Fruit fly (Drosophila melanogaster) whole organism, embryonic: ENCODE results near the gene CG5180.

ENCODE experiments used
- ATbp ChIP-seq: fragments of 200-800 bp; sonication (Bioruptor generic); optimal IDR thresholded peaks from 2 replicates; lab custom pipeline; 2017; ENCODE audit warnings: missing biosample characterization, mild to moderate bottlenecking, missing genetic modification characterization, missing genetic modification reagents
- CG10209 ChIP-seq: fragments of 200-800 bp; sonication (Bioruptor generic); optimal IDR thresholded peaks from 3 replicates; lab custom pipeline; 2017; ENCODE audit warnings: missing biosample characterization, mild to moderate bottlenecking, missing genetic modification characterization, missing genetic modification reagents
- CG1024 ChIP-seq: fragments of 200-800 bp; sonication (Bioruptor generic); IDR thresholded peaks from 2 replicates; pipeline ENCODE4 v1.3.6; 2022; ENCODE audit warnings: missing biosample characterization, missing genetic modification characterization
- CG10366 ChIP-seq: fragments of 200-800 bp; sonication (Bioruptor generic); IDR thresholded peaks from 2 replicates; pipeline ENCODE4 v1.3.6; 2022; ENCODE audit warnings: missing biosample characterization, missing genetic modification characterization
- CG10565 ChIP-seq: fragments of 200-800 bp; sonication (Bioruptor generic); optimal IDR thresholded peaks from 3 replicates; lab custom pipeline; 2016; ENCODE audit warnings: missing biosample characterization, mild to moderate bottlenecking, missing genetic modification characterization
- CG11085 ChIP-seq: fragments of 200-800 bp; sonication (Bioruptor generic); IDR thresholded peaks from 2 replicates; pipeline ENCODE4 v1.3.6; 2022; ENCODE audit warnings: missing biosample characterization, missing genetic modification characterization
- CG11247 ChIP-seq: fragments of 200-800 bp; sonication (Bioruptor generic); IDR thresholded peaks from 2 replicates; pipeline ENCODE4 v1.3.6; 2022; ENCODE audit warnings: missing biosample characterization, missing genetic modification characterization
- CG13624 ChIP-seq: fragments of 200-800 bp; sonication (Bioruptor generic); optimal IDR thresholded peaks from 2 replicates; lab custom pipeline; 2016; ENCODE audit warnings: missing biosample characterization, missing genetic modification characterization
- CG14050 ChIP-seq: fragments of 200-800 bp; sonication (Bioruptor generic); IDR thresholded peaks from 3 replicates; pipeline ENCODE4 v1.3.6; 2022; ENCODE audit warnings: missing biosample characterization, missing genetic modification characterization
- CG15514 ChIP-seq: fragments of 200-800 bp; sonication (Bioruptor generic); optimal IDR thresholded peaks from 3 replicates; lab custom pipeline; 2017; ENCODE audit warnings: missing biosample characterization, missing genetic modification characterization, mild to moderate bottlenecking, moderate library complexity, missing genetic modification reagents
- CG17568 ChIP-seq: fragments of 200-800 bp; sonication (Bioruptor generic); optimal IDR thresholded peaks from 2 replicates; lab custom pipeline; 2018; ENCODE audit warnings: missing biosample characterization, mild to moderate bottlenecking, missing genetic modification characterization, moderate library complexity
- CG1832 ChIP-seq: fragments of 200-800 bp; sonication (Bioruptor generic); optimal IDR thresholded peaks from 2 replicates; lab custom pipeline; 2017; ENCODE audit warnings: missing biosample characterization, mild to moderate bottlenecking, missing genetic modification characterization, inconsistent platforms
- CG18764 ChIP-seq: fragments of 200-800 bp; sonication (Bioruptor generic); optimal IDR thresholded peaks from 3 replicates; lab custom pipeline; 2016; ENCODE audit warnings: missing biosample characterization, missing genetic modification characterization
- CG2202 ChIP-seq: fragments of 200-800 bp; sonication (Bioruptor generic); optimal IDR thresholded peaks from 2 replicates; lab custom pipeline; 2018; ENCODE audit warnings: missing biosample characterization, mild to moderate bottlenecking, missing genetic modification characterization
- CG2712 ChIP-seq: fragments of 200-800 bp; optimal IDR thresholded peaks from 3 replicates; lab custom pipeline; 2019; ENCODE audit warnings: missing biosample characterization, mild to moderate bottlenecking, missing genetic modification characterization, moderate library complexity
- CG3847 ChIP-seq: fragments of 200-800 bp; sonication (Bioruptor generic); IDR thresholded peaks from 2 replicates; pipeline ENCODE4 v1.3.6; 2022; ENCODE audit warnings: missing biosample characterization, missing genetic modification characterization
- CG4360 ChIP-seq: fragments of 200-800 bp; sonication (Bioruptor generic); IDR thresholded peaks from 2 replicates; pipeline ENCODE4 v1.3.6; 2022; ENCODE audit warnings: missing biosample characterization, missing genetic modification characterization
- CG4404 ChIP-seq: fragments of 200-800 bp; sonication (Bioruptor generic); IDR thresholded peaks from 2 replicates; pipeline ENCODE4 v1.3.6; 2022; ENCODE audit warnings: missing biosample characterization, missing genetic modification characterization
- CG4854 ChIP-seq: fragments of 200-800 bp; sonication (Bioruptor generic); optimal IDR thresholded peaks from 2 replicates; lab custom pipeline; 2016; ENCODE audit warnings: missing biosample characterization, missing genetic modification characterization, inconsistent platforms
- CG6654 ChIP-seq: fragments of 200-800 bp; sonication (Bioruptor generic); optimal IDR thresholded peaks from 2 replicates; lab custom pipeline; 2017; ENCODE audit warnings: missing biosample characterization, mild to moderate bottlenecking, missing genetic modification characterization
- CG9437 ChIP-seq: fragments of 200-800 bp; sonication (Bioruptor generic); optimal IDR thresholded peaks from 2 replicates; lab custom pipeline; 2018; ENCODE audit warnings: missing biosample characterization, mild to moderate bottlenecking, missing genetic modification characterization
- CG9817 ChIP-seq: fragments of 200-800 bp; sonication (Bioruptor generic); optimal IDR thresholded peaks from 2 replicates; lab custom pipeline; 2018; ENCODE audit warnings: missing biosample characterization, mild to moderate bottlenecking, missing genetic modification characterization, moderate library complexity
- Dip3 ChIP-seq: fragments of 200-800 bp; sonication (Bioruptor generic); optimal IDR thresholded peaks from 3 replicates; lab custom pipeline; 2016; ENCODE audit warnings: missing biosample characterization, missing genetic modification characterization
- Drgx ChIP-seq: fragments of 200-800 bp; sonication (Bioruptor generic); IDR thresholded peaks from 2 replicates; pipeline ENCODE4 v1.3.6; 2022; ENCODE audit warnings: missing biosample characterization, missing genetic modification characterization
- Gug ChIP-seq: fragments of 200-800 bp; sonication (Bioruptor generic); IDR thresholded peaks from 4 replicates; pipeline ENCODE4 v1.3.6; 2022; ENCODE audit warnings: missing biosample characterization, missing genetic modification characterization
- H15 ChIP-seq: fragments of 200-800 bp; sonication (Bioruptor generic); IDR thresholded peaks from 3 replicates; pipeline ENCODE4 v1.3.6; 2022; ENCODE audit warnings: missing biosample characterization, missing genetic modification characterization
- HLH3B ChIP-seq: fragments of 200-800 bp; sonication (Bioruptor generic); IDR thresholded peaks from 2 replicates; pipeline ENCODE4 v1.3.6; 2022; ENCODE audit warnings: missing biosample characterization, missing genetic modification characterization
- Med ChIP-seq: fragments of 200-800 bp; sonication (Bioruptor generic); peaks from one replicate; lab custom pipeline; 2016; ENCODE audit warnings: missing biosample characterization, missing genetic modification characterization, mild to moderate bottlenecking, inconsistent platforms, moderate library complexity
- Nf-YA ChIP-seq: fragments of 200-800 bp; sonication (Bioruptor generic); IDR thresholded peaks from 2 replicates; pipeline ENCODE4 v1.3.6; 2022; ENCODE audit warnings: missing biosample characterization, missing genetic modification characterization
- NfI ChIP-seq: fragments of 200-800 bp; sonication (Bioruptor generic); optimal IDR thresholded peaks from 3 replicates; lab custom pipeline; 2018; ENCODE audit warnings: missing biosample characterization, mild to moderate bottlenecking, missing genetic modification characterization, moderate library complexity
- Pdp1 ChIP-seq, 2 experiments: fragments of 200-800 bp; sonication (Bioruptor generic); optimal IDR thresholded peaks; 3 replicates each; lab custom pipeline; 2016; ENCODE audit warnings: missing biosample characterization in 2 of 2, missing genetic modification characterization in 2 of 2, mild to moderate bottlenecking in 1 of 2, moderate library complexity in 1 of 2
- Poxn ChIP-seq: fragments of 200-800 bp; sonication (Bioruptor generic); IDR thresholded peaks from 2 replicates; pipeline ENCODE4 v1.3.6; 2022; ENCODE audit warnings: missing biosample characterization, missing genetic modification characterization
- Side ChIP-seq: fragments of 200-800 bp; sonication (Bioruptor generic); optimal IDR thresholded peaks from 2 replicates; lab custom pipeline; 2016; ENCODE audit warnings: missing biosample characterization, missing genetic modification characterization
- Xrp1 ChIP-seq: fragments of 200-800 bp; sonication (Bioruptor generic); IDR thresholded peaks from 2 replicates; pipeline ENCODE4 v1.3.6; 2022; ENCODE audit warnings: missing biosample characterization, missing genetic modification characterization
- bsh ChIP-seq, 2 experiments: fragments of 200-800 bp; sonication (Bioruptor generic); optimal IDR thresholded peaks; 2 replicates each; lab custom pipeline; 2017 to 2018; ENCODE audit warnings: mild to moderate bottlenecking in 2 of 2, missing biosample characterization in 2 of 2, missing genetic modification characterization in 2 of 2, moderate library complexity in 1 of 2
- dysf ChIP-seq: fragments of 200-800 bp; sonication (Bioruptor generic); IDR thresholded peaks from 3 replicates; pipeline ENCODE4 v1.3.6; 2022; ENCODE audit warnings: missing biosample characterization, missing genetic modification characterization
- gcm ChIP-seq: fragments of 200-800 bp; sonication (Bioruptor generic); optimal IDR thresholded peaks from 2 replicates; lab custom pipeline; 2019; ENCODE audit warnings: missing biosample characterization, mild to moderate bottlenecking, missing genetic modification characterization, moderate library complexity
- gem ChIP-seq: fragments of 200-800 bp; sonication (Bioruptor generic); optimal IDR thresholded peaks from 2 replicates; lab custom pipeline; 2019; ENCODE audit warnings: missing biosample characterization, mild to moderate bottlenecking, missing genetic modification characterization, moderate library complexity
- gt ChIP-seq: fragments of 200-800 bp; sonication (Bioruptor generic); IDR thresholded peaks from 2 replicates; pipeline ENCODE4 v1.3.6; 2022; ENCODE audit warnings: missing biosample characterization, missing genetic modification characterization
- jing ChIP-seq: fragments of 200-800 bp; sonication (Bioruptor generic); optimal IDR thresholded peaks from 2 replicates; lab custom pipeline; 2018; ENCODE audit warnings: missing biosample characterization, mild to moderate bottlenecking, missing genetic modification characterization
- kay ChIP-seq: fragments of 200-800 bp; sonication (Bioruptor generic); optimal IDR thresholded peaks from 2 replicates; lab custom pipeline; 2016; ENCODE audit warnings: missing biosample characterization, missing genetic modification characterization
- klu ChIP-seq: fragments of 200-800 bp; sonication (Bioruptor generic); IDR thresholded peaks from 2 replicates; pipeline ENCODE4 v1.3.6; 2022; ENCODE audit warnings: missing biosample characterization, missing genetic modification characterization
- lilli ChIP-seq: fragments of 200-800 bp; sonication (Bioruptor generic); optimal IDR thresholded peaks from 3 replicates; lab custom pipeline; 2016; ENCODE audit warnings: missing biosample characterization, missing genetic modification characterization
- pho ChIP-seq: fragments of 200-800 bp; sonication (Bioruptor generic); optimal IDR thresholded peaks from 2 replicates; lab custom pipeline; 2016; ENCODE audit warnings: missing biosample characterization, missing genetic modification characterization
- slbo ChIP-seq: fragments of 200-800 bp; sonication (Bioruptor generic); IDR thresholded peaks from 2 replicates; pipeline ENCODE4 v1.3.6; 2022; ENCODE audit warnings: missing biosample characterization, missing genetic modification characterization
- tgo ChIP-seq: fragments of 200-800 bp; sonication (Bioruptor generic); IDR thresholded peaks from 3 replicates; pipeline ENCODE4 v1.3.6; 2022; ENCODE audit warnings: missing biosample characterization, missing genetic modification characterization
- ttk ChIP-seq: fragments of 200-800 bp; sonication (Bioruptor generic); IDR thresholded peaks from 2 replicates; pipeline ENCODE4 v2.1.2; 2022; ENCODE audit warnings: missing biosample characterization, missing genetic modification characterization
- twi ChIP-seq: fragments of 200-800 bp; optimal IDR thresholded peaks from 2 replicates; lab custom pipeline; 2019; ENCODE audit warnings: missing biosample characterization, mild to moderate bottlenecking, missing genetic modification characterization, moderate library complexity
- vfl ChIP-seq: fragments of 200-800 bp; sonication (Bioruptor generic); optimal IDR thresholded peaks from 2 replicates; lab custom pipeline; 2016; ENCODE audit warnings: missing biosample characterization, missing genetic modification characterization

The CG5180 gene

dm6 chr3R:20556281-20557113 is 1.2 kb upstream of the CG5180 start (continued):
- peak; percentile 79 for TF ChIP-seq CG11247 (GFP tag; lab: Robert Waterston, UW)
- TF ChIP-seq CG4854 (GFP tag; lab: Kevin White, UChicago), result peak; percentile 33
- TF ChIP-seq pho (GFP tag; lab: Kevin White, UChicago), result peak; percentile 47
- TF ChIP-seq klu (GFP tag; lab: Robert Waterston, UW), result peak; percentile 76
- peak; percentile 92 for TF ChIP-seq slbo (GFP tag; lab: Robert Waterston, UW)
- TF ChIP-seq tgo (GFP tag; lab: Robert Waterston, UW), result peak; percentile 83
- peak; percentile 4 for TF ChIP-seq jing (GFP tag; lab: Kevin White, UChicago)
- TF ChIP-seq kay (GFP tag; lab: Kevin White, UChicago), result no peak
- TF ChIP-seq ATbp (GFP tag; lab: Kevin White, UChicago), result peak; percentile 16
- peak; percentile 9 for TF ChIP-seq vfl
- peak; percentile 45 for TF ChIP-seq CG9437
- TF ChIP-seq bsh (GFP tag; optimal IDR thresholded peaks at IDR 0.05; lab: Kevin White, UChicago), result peak; percentile 15 to 78
- no peak for TF ChIP-seq CG1832
- peak; percentile 66 for TF ChIP-seq ttk (GFP tag; lab: Robert Waterston, UW)
- no peak for TF ChIP-seq Side
- peak; percentile 86 for TF ChIP-seq dysf
- peak; percentile 88 for TF ChIP-seq Med (GFP tag; lab: Kevin White, UChicago)
- TF ChIP-seq CG14050, result peak; percentile 65
- TF ChIP-seq Pdp1 (GFP tag; optimal IDR thresholded peaks at IDR 0.05; lab: Kevin White, UChicago), result peak in 1 of 2 experiments; percentile 1
- TF ChIP-seq Dip3, result peak; percentile 73
- TF ChIP-seq CG4404 (GFP tag; lab: Robert Waterston, UW), result peak; percentile 61
- peak; percentile 77 for TF ChIP-seq gem (tag; lab: Kevin White, UChicago)
- peak; percentile 28 for TF ChIP-seq CG6654 (GFP tag; lab: Kevin White, UChicago)
- TF ChIP-seq CG10565 (GFP tag; lab: Kevin White, UChicago), result no peak
- 0 out of 2 replicates have a peak, but pooled peaks have one; percentile 29 for TF ChIP-seq Poxn (GFP tag; lab: Robert Waterston, UW)
- peak; percentile 21 for TF ChIP-seq NfI (GFP tag; lab: Kevin White, UChicago)
- TF ChIP-seq Nf-YA (GFP tag; lab: Robert Waterston, UW), result peak; percentile 60; the same call in 1 of the 2 replicates
- TF ChIP-seq CG2202 (tag; lab: Kevin White, UChicago), result no peak
- peak; percentile 62 for TF ChIP-seq CG15514 (GFP tag; lab: Kevin White, UChicago)
- TF ChIP-seq CG4360, result peak; percentile 26; the same call in 1 of the 2 replicates
- peak; percentile 54 for TF ChIP-seq CG13624 (GFP tag; lab: Kevin White, UChicago)
- TF ChIP-seq CG11085, result peak; percentile 30; the same call in 1 of the 2 replicates
- peak; percentile 68; the same call in 3 of the 4 replicates for TF ChIP-seq Gug (GFP tag; lab: Robert Waterston, UW)
- TF ChIP-seq CG9817 (tag; lab: Kevin White, UChicago), result peak; percentile 35
- 0 out of 2 replicates have a peak, but pooled peaks have one; percentile 20 for TF ChIP-seq gt (GFP tag; lab: Robert Waterston, UW)
- peak; percentile 68 for TF ChIP-seq lilli (GFP tag; lab: Kevin White, UChicago)
- TF ChIP-seq CG10366 (GFP tag; lab: Robert Waterston, UW), result peak; percentile 69
- peak; percentile 11; the same call in 1 of the 2 replicates for TF ChIP-seq CG1024 (GFP tag; lab: Robert Waterston, UW)
- peak; percentile 84 for TF ChIP-seq HLH3B (GFP tag; lab: Robert Waterston, UW)
- peak; percentile 71 for TF ChIP-seq CG2712 (tag; lab: Kevin White, UChicago)
- peak; percentile 27 for TF ChIP-seq CG18764 (GFP tag; lab: Kevin White, UChicago)
- TF ChIP-seq CG3847, result peak; percentile 63
- peak; percentile 45 for TF ChIP-seq Xrp1 (GFP tag; lab: Robert Waterston, UW)
- no peak for TF ChIP-seq gcm
- TF ChIP-seq H15 (GFP tag; lab: Robert Waterston, UW), result peak; percentile 83
- TF ChIP-seq Drgx, result peak; percentile 74
- no peak for TF ChIP-seq CG17568 (GFP tag; lab: Kevin White, UChicago)
- TF ChIP-seq CG10209 (GFP tag; lab: Kevin White, UChicago), result peak; percentile 65
- TF ChIP-seq twi (tag; lab: Kevin White, UChicago), result no peak
